Worm (Caenorhabditis elegans): ENCODE measurements around the gene rnf-5.
A peak's percentile ranks its signal among the peaks of the same experiment; 100 is the strongest.

rnf-5 gene

DNA sequence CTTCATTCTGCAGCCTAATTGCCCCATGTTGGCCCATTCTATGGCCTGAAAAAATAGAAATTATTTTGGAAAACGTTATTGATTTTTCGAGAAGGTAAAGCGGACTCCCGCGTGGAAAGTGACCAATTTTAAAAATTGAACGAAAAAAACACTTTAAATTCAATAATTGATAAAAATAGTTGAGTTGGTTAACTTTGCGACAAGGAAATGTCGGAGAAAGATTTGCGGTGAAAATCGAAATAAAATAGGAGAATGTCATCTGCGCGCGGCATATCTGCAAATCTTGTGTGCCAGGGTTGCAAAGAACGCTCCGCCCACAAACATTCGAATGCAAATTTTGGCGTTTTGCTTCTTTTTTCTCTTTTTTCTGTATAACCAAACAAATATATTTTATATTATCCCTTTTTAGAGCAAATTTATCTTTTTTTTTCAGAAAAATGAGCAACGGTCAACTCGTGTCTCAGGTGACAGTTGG is 4.3 kb upstream of the rnf-5 start, which contains the start of the genes rnf-121 and C16C10.4 (continued):
- TF ChIP-seq lin-35 (GFP tag; optimal IDR thresholded peaks at IDR 0.05) (peak in 1 of 3 experiments; percentile 25), cebp-2 (GFP tag; IDR thresholded peaks at IDR 0.05) (no peak), madf-6 (GFP tag; IDR thresholded peaks at IDR 0.05) (peak; percentile 82), ceh-40 (GFP tag; IDR thresholded peaks at IDR 0.05) (no peak), ceh-79 (tag; optimal IDR thresholded peaks at IDR 0.05) (no peak), ama-1 (optimal IDR thresholded peaks at IDR 0.05) (no peak), ama-1 (GFP tag; optimal IDR thresholded peaks at IDR 0.05) (peak in 1 of 2 experiments; percentile 62), snpc-1.1 (tag; optimal IDR thresholded peaks at IDR 0.05; ENCODE audit: insufficient read depth) (peak; percentile 31), xnd-1 (tag; optimal IDR thresholded peaks at IDR 0.05) (peak; percentile 38), Y79H2A.3 (GFP tag; conservative IDR thresholded peaks at IDR 0.05) (no peak)

DNA sequence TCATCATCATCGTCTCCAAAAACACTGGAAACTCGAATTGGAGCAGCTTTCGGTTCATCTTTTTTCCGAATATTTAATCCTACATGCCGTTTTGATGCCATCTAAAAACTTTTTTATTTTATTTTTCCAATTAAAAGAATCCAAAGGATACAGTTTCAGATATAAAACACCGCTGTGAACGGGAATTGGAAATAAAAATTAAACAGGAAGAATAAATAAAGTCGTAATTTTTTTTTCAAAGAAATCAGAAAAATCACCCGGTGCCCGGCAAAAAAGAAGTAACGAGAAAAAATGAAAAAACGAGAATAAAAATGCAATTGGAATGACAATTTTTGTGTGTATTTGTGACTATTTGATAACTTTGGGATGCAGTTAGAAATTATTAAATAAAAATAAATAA is 2.0 kb upstream of the rnf-5 start, which contains the start of gene ccdc-55:
TSS of gene ccdc-55 (minus strand) at position 101 of the 400 bp plus-strand sequence.
- no peak for TF ChIP-seq B0336.3 (GFP tag; IDR thresholded peaks at IDR 0.05)

DNA sequence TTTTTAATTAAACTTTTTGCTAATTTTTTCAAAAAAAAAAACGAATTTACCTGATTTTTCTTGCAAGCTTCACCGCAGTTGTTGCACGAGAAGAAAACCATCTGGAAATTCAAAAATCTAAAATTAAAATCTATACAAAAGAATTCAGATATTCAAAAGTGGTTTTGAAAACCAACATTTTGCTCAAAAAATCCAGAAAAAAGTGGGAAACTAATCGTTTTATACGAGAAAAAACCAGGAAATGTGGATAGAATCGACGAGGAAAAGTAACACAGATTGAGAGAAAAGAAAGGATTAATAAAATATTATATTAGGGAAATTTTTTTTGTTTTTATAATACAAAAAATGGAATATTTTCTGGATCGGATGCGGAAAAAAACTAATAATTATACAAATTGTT is 2.6 kb downstream of the rnf-5 start, which contains the start of gene C16C10.8:
TSS of gene C16C10.8 (minus strand) at position 101 of the 400 bp plus-strand sequence.
- TF ChIP-seq B0019.2 (GFP tag; conservative IDR thresholded peaks at IDR 0.05), result no peak
- TF ChIP-seq efl-1 (GFP tag; optimal IDR thresholded peaks at IDR 0.05), result no peak
- no peak for TF ChIP-seq ama-1 (optimal IDR thresholded peaks at IDR 0.05)
- TF ChIP-seq ama-1 (GFP tag; optimal IDR thresholded peaks at IDR 0.05), result no peak

DNA sequence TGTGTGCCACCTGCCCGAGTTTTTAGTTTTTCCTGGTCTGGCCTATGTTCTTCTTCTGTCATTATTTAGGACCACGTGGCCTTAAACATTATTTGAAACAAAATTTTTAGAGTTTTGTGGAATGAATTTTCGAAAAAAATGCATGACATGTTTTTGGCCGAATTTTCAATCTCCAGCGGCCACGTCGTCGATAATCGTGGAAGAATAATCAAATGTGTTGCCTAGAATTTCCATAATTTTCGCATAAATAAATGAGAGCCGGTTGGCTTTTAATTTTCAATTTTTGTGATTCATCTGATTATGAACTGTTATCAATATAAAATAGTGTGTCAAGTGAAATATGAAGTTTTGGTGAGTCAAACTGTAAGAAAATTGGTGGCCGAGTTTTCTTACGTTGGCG is 5.7 kb downstream of the rnf-5 start, which contains the start of gene C01G12.16:
TSS of gene C01G12.16 (plus strand) at position 301 of the 400 bp plus-strand sequence.
- TF ChIP-seq ccch-3 (GFP tag; optimal IDR thresholded peaks at IDR 0.05) (no peak), ets-4 (GFP tag; optimal IDR thresholded peaks at IDR 0.05) (no peak), akir-1 (GFP tag; optimal IDR thresholded peaks at IDR 0.05) (no peak)

DNA sequence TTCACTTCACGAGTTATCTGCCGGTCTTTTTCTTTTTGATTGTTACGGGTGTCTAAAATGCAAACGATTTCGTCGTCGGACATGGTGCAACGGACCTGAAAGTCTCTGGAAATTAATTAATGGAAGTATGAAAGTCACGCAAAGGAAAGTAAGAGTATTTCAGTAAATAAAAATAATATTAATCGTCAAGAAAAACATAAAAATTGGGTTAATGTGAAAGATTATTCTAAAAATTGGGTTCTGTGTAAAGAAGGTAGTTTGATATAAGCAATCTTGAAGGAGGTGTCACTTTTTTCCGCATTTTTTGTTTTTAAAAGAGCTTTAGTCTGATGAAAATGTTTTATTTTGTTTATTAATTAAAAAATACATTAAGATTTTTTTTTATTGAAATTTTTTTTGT is 9.3 kb downstream of the rnf-5 start, which contains the start of gene C16C10.9:
TSS of gene C16C10.9 (minus strand) at position 101 of the 400 bp plus-strand sequence.
- TF ChIP-seq F49E8.2 (tag; optimal IDR thresholded peaks at IDR 0.05; ENCODE audit: insufficient read depth) (no peak), let-607 (tag; optimal IDR thresholded peaks at IDR 0.05) (no peak), ZK185.1 (tag; optimal IDR thresholded peaks at IDR 0.05; ENCODE audit: poor library complexity, severe bottlenecking) (no peak), sptf-2 (GFP tag; optimal IDR thresholded peaks at IDR 0.05) (no peak), athp-1 (tag; optimal IDR thresholded peaks at IDR 0.05) (no peak), nhr-90 (tag; optimal IDR thresholded peaks at IDR 0.05) (no peak), dox-1 (GFP tag; IDR thresholded peaks at IDR 0.05) (no peak), F55B11.4 (tag; optimal IDR thresholded peaks at IDR 0.05; ENCODE audit: borderline replicate concordance, insufficient read depth) (no peak), tlf-1 (GFP tag; optimal IDR thresholded peaks at IDR 0.05) (no peak), hmg-20 (GFP tag; IDR thresholded peaks at IDR 0.05) (no peak), F33H1.4 (GFP tag; IDR thresholded peaks at IDR 0.05) (no peak), cebp-1 (GFP tag; IDR thresholded peaks at IDR 0.05) (no peak), cebp-1 (tag; optimal IDR thresholded peaks at IDR 0.05) (no peak), C06A6.2 (GFP tag; conservative IDR thresholded peaks at IDR 0.05) (no peak)

DNA sequence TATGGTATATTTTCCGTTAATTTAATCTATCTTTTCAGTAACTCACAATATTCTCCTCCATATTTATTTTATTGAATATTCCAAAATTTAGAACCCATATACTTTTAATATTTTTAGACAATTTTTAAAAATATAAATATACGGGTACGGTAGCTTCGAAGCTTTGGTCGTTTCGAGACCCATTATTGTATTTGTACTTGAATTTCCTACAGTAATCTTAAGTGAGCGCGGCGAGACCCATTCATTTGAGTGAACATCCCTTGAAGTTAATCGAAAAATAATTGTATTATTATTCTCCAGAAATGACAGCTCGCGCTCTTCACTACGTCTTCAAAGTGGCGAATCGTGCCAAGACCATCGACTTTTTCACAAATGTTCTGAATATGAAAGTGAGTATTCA is 13.3 kb downstream of the rnf-5 start, which contains the start of gene glod-4:
TSS of gene glod-4 (plus strand) at position 301 of the 400 bp plus-strand sequence.
- TF ChIP-seq tbp1 (GFP tag; optimal IDR thresholded peaks at IDR 0.05) (no peak), F33H1.4 (GFP tag; IDR thresholded peaks at IDR 0.05) (0 out of 2 replicates have a peak, but pooled peaks have one; percentile 12), hlh-12 (tag; optimal IDR thresholded peaks at IDR 0.05) (no peak), F57C9.4 (tag; optimal IDR thresholded peaks at IDR 0.05) (no peak), F57A8.1 (GFP tag; optimal IDR thresholded peaks at IDR 0.05) (no peak), lsl-1 (GFP tag; optimal IDR thresholded peaks at IDR 0.05) (peak; percentile 16)

Measured in whole organism, young adult.